Fruit fly (Drosophila melanogaster) whole organism: ENCODE measurements around the gene ImpE2.

Experiments
- CG8478 ChIP-seq: fragments of >200 bp; optimal IDR thresholded peaks from 2 replicates; lab custom pipeline; 2018; ENCODE audit warnings: inconsistent platforms
- pan ChIP-seq: fragments of >200 bp; optimal IDR thresholded peaks from 2 replicates; lab custom pipeline; 2017

- no peak for TF ChIP-seq pan (lab: Kevin White, UChicago)
- TF ChIP-seq CG8478 (lab: Kevin White, UChicago) = no peak
These were observed 18.2 kb upstream of the ImpE2 start for dm6 chr3L:3530588-3531264.
